Worm (Caenorhabditis elegans) whole organism, L4/young adult: ENCODE results near the gene C08F1.11.

Source experiments
- W03F9.2 ChIP-seq: fragments of 150-350 bp; optimal IDR thresholded peaks from 2 replicates; lab custom pipeline; 2014; ENCODE audit warnings: missing biosample characterization, missing genetic modification characterization
- him-1 ChIP-seq: sonication (generic microtip); optimal IDR thresholded peaks from 2 replicates; lab custom pipeline; 2016; ENCODE audit warnings: missing genotype, missing genetic modification reagents, missing genetic modification characterization, missing compliant biosample characterization

- TF ChIP-seq W03F9.2 (tag; lab: Kevin White, UChicago) (no peak), him-1 (tag; lab: Kevin White, UChicago) (no peak)
Observed at ce11 chrII:1750413-1750812, 34.3 kb downstream of the C08F1.11 start, which contains the start of the genes F36H5.13 and F36H5.8.
